Worm (Caenorhabditis elegans) whole organism, mixed stage, embryonic: ENCODE data around the gene T05A8.11.

Experiments
- M03D4.4 ChIP-seq: sonication (generic microtip); optimal IDR thresholded peaks from 2 replicates; lab custom pipeline; 2017; ENCODE audit warnings: mild to moderate bottlenecking, missing genetic modification characterization, missing compliant biosample characterization
- bed-3 ChIP-seq: fragments of 200-800 bp; sonication (Bioruptor generic); optimal IDR thresholded peaks from 3 replicates; lab custom pipeline; 2018; ENCODE audit warnings: mild to moderate bottlenecking, missing genetic modification characterization, moderate library complexity, missing compliant biosample characterization
- blmp-1 ChIP-seq: fragments of 150-350 bp; optimal IDR thresholded peaks from 2 replicates; lab custom pipeline; 2014; ENCODE audit warnings: missing biosample characterization, missing genetic modification characterization
- ceh-43 ChIP-seq: fragments of 200-800 bp; sonication (Bioruptor generic); optimal IDR thresholded peaks from 2 replicates; lab custom pipeline; 2018; ENCODE audit warnings: mild to moderate bottlenecking, missing genetic modification characterization, moderate library complexity, missing compliant biosample characterization
- ceh-83 ChIP-seq: fragments of 200-800 bp; sonication (Bioruptor generic); optimal IDR thresholded peaks from 2 replicates; lab custom pipeline; 2018; ENCODE audit warnings: mild to moderate bottlenecking, missing genetic modification characterization, missing compliant biosample characterization
- ces-1 ChIP-seq: fragments of 150-350 bp; optimal IDR thresholded peaks from 2 replicates; lab custom pipeline; 2014; ENCODE audit warnings: missing biosample characterization, missing genetic modification reagents, missing genetic modification characterization
- cnd-1 ChIP-seq: fragments of 200-800 bp; sonication (Bioruptor generic); optimal IDR thresholded peaks from 2 replicates; lab custom pipeline; 2018; ENCODE audit warnings: mild to moderate bottlenecking, missing genetic modification characterization, missing compliant biosample characterization
- drap-1 ChIP-seq: fragments of 200-800 bp; sonication (Bioruptor generic); optimal IDR thresholded peaks from 3 replicates; lab custom pipeline; 2018; ENCODE audit warnings: mild to moderate bottlenecking, missing genetic modification characterization, missing compliant biosample characterization
- elt-1 ChIP-seq: sonication (generic microtip); optimal IDR thresholded peaks from 2 replicates; lab custom pipeline; 2017; ENCODE audit warnings: missing genetic modification characterization, mild to moderate bottlenecking, missing compliant biosample characterization, antibody characterized with exemption, moderate library complexity, borderline replicate concordance; ENCODE audit not compliant: insufficient read depth
- elt-3 ChIP-seq: fragments of 150-350 bp; optimal IDR thresholded peaks from 2 replicates; lab custom pipeline; 2014; ENCODE audit warnings: missing biosample characterization, missing genetic modification characterization
- ham-2 ChIP-seq: fragments of 200-800 bp; sonication (Bioruptor generic); optimal IDR thresholded peaks from 2 replicates; lab custom pipeline; 2018; ENCODE audit warnings: mild to moderate bottlenecking, missing genetic modification characterization, missing compliant biosample characterization
- hlh-1 ChIP-seq: fragments of 150-350 bp; optimal IDR thresholded peaks from 2 replicates; lab custom pipeline; 2014; ENCODE audit warnings: missing biosample characterization, missing genetic modification reagents, missing genetic modification characterization
- lin-32 ChIP-seq: fragments of 200-800 bp; sonication (Bioruptor generic); optimal IDR thresholded peaks from 2 replicates; lab custom pipeline; 2018; ENCODE audit warnings: mild to moderate bottlenecking, missing genetic modification characterization, missing compliant biosample characterization
- lsy-2 ChIP-seq: fragments of 150-350 bp; optimal IDR thresholded peaks from 2 replicates; lab custom pipeline; 2014; ENCODE audit warnings: missing biosample characterization, missing genetic modification characterization
- mab-5 ChIP-seq: fragments of 150-350 bp; optimal IDR thresholded peaks from 2 replicates; lab custom pipeline; 2014; ENCODE audit warnings: missing biosample characterization, missing genetic modification characterization
- mls-2 ChIP-seq: sonication (generic microtip); optimal IDR thresholded peaks from 2 replicates; lab custom pipeline; 2016; ENCODE audit warnings: mild to moderate bottlenecking, missing genetic modification characterization, moderate library complexity, missing compliant biosample characterization
- nhr-12 ChIP-seq: fragments of 150-350 bp; optimal IDR thresholded peaks from 2 replicates; lab custom pipeline; 2014; ENCODE audit warnings: missing biosample characterization, missing genetic modification characterization
- nhr-2 ChIP-seq: fragments of 150-350 bp; optimal IDR thresholded peaks from 2 replicates; lab custom pipeline; 2014; ENCODE audit warnings: missing biosample characterization, missing genetic modification characterization
- nhr-237 ChIP-seq: fragments of 150-350 bp; optimal IDR thresholded peaks from 2 replicates; lab custom pipeline; 2014; ENCODE audit warnings: missing biosample characterization, missing genetic modification characterization
- nhr-28 ChIP-seq: fragments of 150-350 bp; optimal IDR thresholded peaks from 2 replicates; lab custom pipeline; 2014; ENCODE audit warnings: missing biosample characterization, missing genetic modification characterization
- pha-4 ChIP-seq: fragments of 150-350 bp; optimal IDR thresholded peaks from 2 replicates; lab custom pipeline; 2018; ENCODE audit warnings: missing biosample characterization, missing genetic modification reagents, missing genetic modification characterization
- sem-2 ChIP-seq: fragments of 200-800 bp; sonication (Bioruptor generic); optimal IDR thresholded peaks from 2 replicates; lab custom pipeline; 2018; ENCODE audit warnings: mild to moderate bottlenecking, missing genetic modification characterization, missing compliant biosample characterization
- snpc-4 ChIP-seq: fragments of 150-350 bp; optimal IDR thresholded peaks from 2 replicates; lab custom pipeline; 2014; ENCODE audit warnings: missing biosample characterization, missing genetic modification characterization
- sptf-1 ChIP-seq: sonication (generic microtip); optimal IDR thresholded peaks from 2 replicates; lab custom pipeline; 2017; ENCODE audit warnings: mild to moderate bottlenecking, missing genetic modification characterization, moderate library complexity, missing compliant biosample characterization
- tbx-8 ChIP-seq: fragments of 200-800 bp; sonication (Bioruptor generic); optimal IDR thresholded peaks from 2 replicates; lab custom pipeline; 2018; ENCODE audit warnings: mild to moderate bottlenecking, missing genetic modification characterization, moderate library complexity, missing compliant biosample characterization
- unc-120 ChIP-seq: sonication (generic microtip); optimal IDR thresholded peaks from 2 replicates; lab custom pipeline; 2017; ENCODE audit warnings: missing genetic modification characterization, missing compliant biosample characterization; ENCODE audit not compliant: poor library complexity, severe bottlenecking
- unc-39 ChIP-seq: fragments of 150-350 bp; optimal IDR thresholded peaks from 2 replicates; lab custom pipeline; 2014; ENCODE audit warnings: missing biosample characterization, missing genetic modification characterization
- unc-62 ChIP-seq: fragments of 150-350 bp; optimal IDR thresholded peaks from 2 replicates; lab custom pipeline; 2014; ENCODE audit warnings: missing biosample characterization, missing genetic modification reagents, missing genetic modification characterization
- zip-8 ChIP-seq: fragments of 150-350 bp; optimal IDR thresholded peaks from 2 replicates; lab custom pipeline; 2014; ENCODE audit warnings: missing biosample characterization, missing genetic modification characterization
- ztf-11 ChIP-seq: fragments of 150-350 bp; optimal IDR thresholded peaks from 2 replicates; lab custom pipeline; 2014; ENCODE audit warnings: missing biosample characterization, missing genetic modification characterization

Gene T05A8.11

ce11 chrII:2730647-2731046, 5.2 kb upstream of the T05A8.11 start:
- TF ChIP-seq ces-1: peak; percentile 28
- TF ChIP-seq elt-1 (tag; lab: Kevin White, UChicago): no peak
- no peak for TF ChIP-seq drap-1 (GFP tag; lab: Kevin White, UChicago)

- TF ChIP-seq unc-120 (tag; lab: Kevin White, UChicago) (peak; percentile 54), unc-62 (GFP tag; lab: Kevin White, UChicago) (peak; percentile 63), nhr-28 (tag; lab: Kevin White, UChicago) (no peak), hlh-1 (tag; lab: Kevin White, UChicago) (peak; percentile 37)
These were observed 1.3 kb upstream of the T05A8.11 start for ce11 chrII:2726774-2727173.

ce11 chrII:2721992-2722391, 3.5 kb downstream of the T05A8.11 start:
- TF ChIP-seq elt-3 (tag; lab: Kevin White, UChicago) (no peak), pha-4 (tag; lab: Kevin White, UChicago) (no peak), ces-1 (no peak), nhr-12 (tag; lab: Kevin White, UChicago) (no peak), unc-39 (tag; lab: Kevin White, UChicago) (no peak), ceh-83 (GFP tag; lab: Kevin White, UChicago) (no peak), mab-5 (tag; lab: Kevin White, UChicago) (no peak), ceh-43 (GFP tag; lab: Kevin White, UChicago) (no peak), ham-2 (GFP tag; lab: Kevin White, UChicago) (no peak), zip-8 (tag; lab: Kevin White, UChicago) (no peak)

ce11 chrII:2719212-2719611, 6.2 kb downstream of the T05A8.11 start:
- TF ChIP-seq unc-120 (tag; lab: Kevin White, UChicago) (no peak), nhr-2 (tag; lab: Kevin White, UChicago) (no peak), nhr-12 (tag; lab: Kevin White, UChicago) (no peak), lsy-2 (tag; lab: Kevin White, UChicago) (no peak), tbx-8 (GFP tag; lab: Kevin White, UChicago) (no peak), hlh-1 (tag; lab: Kevin White, UChicago) (no peak), ceh-43 (GFP tag; lab: Kevin White, UChicago) (no peak), mls-2 (no peak), blmp-1 (tag; lab: Kevin White, UChicago) (no peak), M03D4.4 (tag; lab: Kevin White, UChicago) (no peak), elt-3 (tag; lab: Kevin White, UChicago) (no peak), nhr-237 (no peak), ztf-11 (tag; lab: Kevin White, UChicago) (no peak), ham-2 (GFP tag; lab: Kevin White, UChicago) (no peak), cnd-1 (no peak), bed-3 (no peak)

DNA sequence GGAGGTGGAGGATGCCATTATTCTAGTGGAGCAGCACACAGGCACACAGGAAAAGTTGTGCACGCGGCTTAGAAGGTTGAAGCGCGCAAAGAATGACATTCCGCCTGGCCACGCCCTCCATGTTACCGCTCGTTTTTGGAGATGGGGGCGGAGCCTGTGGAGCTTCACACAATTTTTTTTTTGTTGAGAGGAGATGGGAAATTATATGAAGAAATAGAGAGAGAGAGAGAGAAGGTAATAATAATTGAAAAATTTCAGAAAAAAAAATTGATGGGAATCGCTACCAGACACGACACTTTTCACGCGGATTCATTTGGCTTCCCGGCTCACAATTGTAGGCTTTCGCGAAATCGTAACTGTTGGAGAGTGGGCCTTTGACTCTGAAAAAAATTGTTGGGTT, 8.1 kb downstream of the T05A8.11 start, which contains the start of gene T05A8.3:
Gene T05A8.3, minus strand, starts transcription at position 101 of the 400 bp plus-strand sequence.
- no peak for TF ChIP-seq ces-1
- TF ChIP-seq ceh-43 (GFP tag; lab: Kevin White, UChicago): no peak
- TF ChIP-seq snpc-4 (tag; lab: Kevin White, UChicago): no peak
- TF ChIP-seq, all 35 proteins: peak for 0

DNA sequence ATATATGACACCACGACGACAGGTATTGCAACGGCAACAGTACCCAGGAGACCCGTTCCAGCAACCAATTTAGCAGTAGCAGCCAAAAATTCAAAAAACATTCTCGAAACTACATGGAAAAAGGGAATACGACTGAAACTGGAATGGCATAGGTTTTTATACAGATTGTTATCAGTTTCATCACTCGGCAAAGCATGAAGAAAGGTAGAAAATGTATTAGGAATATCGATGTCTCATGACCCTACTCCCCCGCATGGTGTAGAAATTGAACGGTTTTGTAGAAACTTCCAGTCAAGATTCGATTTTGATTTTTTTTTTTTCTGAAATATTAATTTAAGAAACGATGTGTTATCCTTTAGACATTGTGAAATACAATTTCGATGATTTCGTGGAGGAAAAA, 14.5 kb downstream of the T05A8.11 start, which contains the start of gene T05A8.2:
Gene T05A8.2, minus strand, starts transcription at position 101 of the 400 bp plus-strand sequence.
- no peak for TF ChIP-seq ces-1
- no peak for TF ChIP-seq pha-4 (tag; lab: Kevin White, UChicago)
- no peak for TF ChIP-seq hlh-1 (tag; lab: Kevin White, UChicago)
- TF ChIP-seq lin-32: no peak
- no peak for TF ChIP-seq sem-2 (GFP tag; lab: Kevin White, UChicago)
- TF ChIP-seq drap-1 (GFP tag; lab: Kevin White, UChicago): no peak
- no peak for TF ChIP-seq sptf-1
- no peak for TF ChIP-seq unc-62 (GFP tag; lab: Kevin White, UChicago)
